Worm (Caenorhabditis elegans) whole organism, young adult: ENCODE results near the gene vha-18.
A peak's percentile ranks its signal among the peaks of the same experiment; 100 is the strongest.

Source experiments
- B0261.1 ChIP-seq: sonication (generic microtip); optimal IDR thresholded peaks from 2 replicates; lab custom pipeline; 2016; ENCODE audit warnings: mild to moderate bottlenecking, missing genetic modification characterization, moderate library complexity, missing compliant biosample characterization
- C17E4.6 ChIP-seq: fragments of 200-800 bp; sonication (Bioruptor generic); IDR thresholded peaks from 2 replicates; pipeline ENCODE4 v1.3.6; 2022; ENCODE audit warnings: missing genetic modification reagents, missing genetic modification characterization, missing compliant biosample characterization
- F22D6.2 ChIP-seq: sonication (generic microtip); optimal IDR thresholded peaks from 2 replicates; lab custom pipeline; 2016; ENCODE audit warnings: mild to moderate bottlenecking, missing genetic modification characterization, missing compliant biosample characterization
- F37B4.10 ChIP-seq: fragments of 200-800 bp; sonication (Bioruptor generic); IDR thresholded peaks from 2 replicates; pipeline ENCODE4 v1.3.6; 2022; ENCODE audit warnings: missing genetic modification characterization, missing compliant biosample characterization
- F39B2.1 ChIP-seq: fragments of 200-800 bp; sonication (Bioruptor generic); IDR thresholded peaks from 2 replicates; pipeline ENCODE4 v1.3.6; 2022; ENCODE audit warnings: missing genetic modification reagents, missing genetic modification characterization, missing compliant biosample characterization
- Y53G8AR.9 ChIP-seq: fragments of 200-800 bp; sonication (Bioruptor generic); conservative IDR thresholded peaks from 2 replicates; pipeline ENCODE4 v1.3.6; 2022; ENCODE audit warnings: missing genetic modification reagents, missing genetic modification characterization, missing compliant biosample characterization
- ama-1 ChIP-seq, 3 experiments: fragments of 150-350 bp in 1 of 3; sonication (generic microtip) in 2 of 3; optimal IDR thresholded peaks; 2 replicates each; lab custom pipeline; 2014 to 2018; ENCODE audit warnings: missing biosample characterization in 2 of 3, missing genetic modification characterization in 2 of 3, missing genetic modification reagents in 2 of 3
- atf-7 ChIP-seq: sonication (generic microtip); optimal IDR thresholded peaks from 2 replicates; lab custom pipeline; 2017; ENCODE audit warnings: mild to moderate bottlenecking, missing genetic modification characterization, missing compliant biosample characterization
- attf-5 ChIP-seq: fragments of 200-800 bp; sonication (Bioruptor generic); optimal IDR thresholded peaks from 2 replicates; lab custom pipeline; 2018; ENCODE audit warnings: mild to moderate bottlenecking, missing genetic modification characterization, missing compliant biosample characterization
- bed-1 ChIP-seq: fragments of 200-800 bp; sonication (Bioruptor generic); IDR thresholded peaks from 2 replicates; pipeline ENCODE4 v1.3.6; 2022; ENCODE audit warnings: missing genetic modification reagents, missing genetic modification characterization, missing compliant biosample characterization
- die-1 ChIP-seq: sonication (generic microtip); optimal IDR thresholded peaks from 2 replicates; lab custom pipeline; 2016; ENCODE audit warnings: missing genotype, mild to moderate bottlenecking, missing genetic modification characterization, missing compliant biosample characterization
- dpff-1 ChIP-seq: sonication (generic microtip); optimal IDR thresholded peaks from 2 replicates; lab custom pipeline; 2017; ENCODE audit warnings: mild to moderate bottlenecking, missing genetic modification characterization, missing compliant biosample characterization
- efl-1 ChIP-seq: fragments of 150-350 bp; optimal IDR thresholded peaks from 2 replicates; lab custom pipeline; 2014; ENCODE audit warnings: missing biosample characterization, missing genetic modification reagents, missing genetic modification characterization
- egl-44 ChIP-seq: fragments of 200-800 bp; sonication (Bioruptor generic); IDR thresholded peaks from 2 replicates; pipeline ENCODE4 v1.3.6; 2022; ENCODE audit warnings: missing genetic modification reagents, missing genetic modification characterization, missing compliant biosample characterization
- ets-4 ChIP-seq: fragments of 200-800 bp; sonication (Bioruptor generic); optimal IDR thresholded peaks from 2 replicates; lab custom pipeline; 2018; ENCODE audit warnings: mild to moderate bottlenecking, missing genetic modification characterization, missing compliant biosample characterization
- hmg-1.2 ChIP-seq: fragments of 200-800 bp; sonication (Bioruptor generic); IDR thresholded peaks from 2 replicates; pipeline ENCODE4 v1.3.6; 2022; ENCODE audit warnings: missing genetic modification reagents, missing genetic modification characterization, missing compliant biosample characterization
- hrde-1 ChIP-seq: sonication (generic microtip); optimal IDR thresholded peaks from 2 replicates; lab custom pipeline; 2016; ENCODE audit warnings: missing genetic modification characterization, mild to moderate bottlenecking, missing compliant biosample characterization, moderate library complexity, missing genotype, missing genetic modification reagents, borderline replicate concordance
- lag-1 ChIP-seq: fragments of 200-800 bp; sonication (Bioruptor generic); IDR thresholded peaks from 2 replicates; pipeline ENCODE4 v1.3.6; 2022; ENCODE audit warnings: missing genetic modification reagents, missing genetic modification characterization, missing compliant biosample characterization
- lin-26 ChIP-seq: fragments of 200-800 bp; sonication (Bioruptor generic); IDR thresholded peaks from 2 replicates; pipeline ENCODE4 v1.3.6; 2022; ENCODE audit warnings: missing genetic modification reagents, missing genetic modification characterization, missing compliant biosample characterization
- lir-1 ChIP-seq: fragments of 200-800 bp; sonication (Bioruptor generic); conservative IDR thresholded peaks from 2 replicates; pipeline ENCODE4 v1.3.6; 2022; ENCODE audit warnings: missing genetic modification reagents, missing genetic modification characterization, missing compliant biosample characterization
- mel-28 ChIP-seq: sonication (generic microtip); optimal IDR thresholded peaks from 2 replicates; lab custom pipeline; 2016; ENCODE audit warnings: borderline replicate concordance, mild to moderate bottlenecking, missing genetic modification characterization, missing compliant biosample characterization
- mes-4 ChIP-seq: sonication (generic microtip); optimal IDR thresholded peaks from 2 replicates; lab custom pipeline; 2016; ENCODE audit warnings: missing genotype, missing genetic modification characterization, missing compliant biosample characterization
- nfya-2 ChIP-seq: fragments of 200-800 bp; sonication (Bioruptor generic); IDR thresholded peaks from 2 replicates; pipeline ENCODE4 v1.3.6; 2022; ENCODE audit warnings: missing genetic modification reagents, missing genetic modification characterization, missing compliant biosample characterization
- nhr-120 ChIP-seq: fragments of 200-800 bp; sonication (Bioruptor generic); IDR thresholded peaks from 2 replicates; pipeline ENCODE4 v1.3.6; 2022; ENCODE audit warnings: missing genetic modification characterization, missing compliant biosample characterization
- nhr-80 ChIP-seq: sonication (generic microtip); optimal IDR thresholded peaks from 2 replicates; lab custom pipeline; 2016; ENCODE audit warnings: missing genetic modification characterization, missing compliant biosample characterization
- pbrm-1 ChIP-seq: fragments of 200-800 bp; sonication (Bioruptor generic); IDR thresholded peaks from 2 replicates; pipeline ENCODE4 v1.3.6; 2022; ENCODE audit warnings: missing genetic modification reagents, missing genetic modification characterization, missing compliant biosample characterization
- repo-1 ChIP-seq: sonication (generic microtip); optimal IDR thresholded peaks from 2 replicates; lab custom pipeline; 2017; ENCODE audit warnings: mild to moderate bottlenecking, missing genetic modification characterization, missing compliant biosample characterization
- sdz-38 ChIP-seq: sonication (generic microtip); optimal IDR thresholded peaks from 2 replicates; lab custom pipeline; 2016; ENCODE audit warnings: missing genotype, missing genetic modification characterization, missing compliant biosample characterization
- snpc-1.1 ChIP-seq: sonication (generic microtip); optimal IDR thresholded peaks from 2 replicates; lab custom pipeline; 2017; ENCODE audit warnings: missing genetic modification characterization, mild to moderate bottlenecking, missing compliant biosample characterization, antibody characterized with exemption, moderate library complexity, missing genotype, missing genetic modification reagents; ENCODE audit not compliant: insufficient read depth
- snpc-1.3 ChIP-seq: sonication (generic microtip); optimal IDR thresholded peaks from 2 replicates; lab custom pipeline; 2017; ENCODE audit warnings: missing genetic modification characterization, mild to moderate bottlenecking, missing compliant biosample characterization, antibody characterized with exemption, moderate library complexity, missing genotype, missing genetic modification reagents; ENCODE audit not compliant: insufficient read depth
- snpc-4 ChIP-seq, 5 experiments: fragments of 150-350 bp in 1 of 5; sonication (generic microtip) in 4 of 5; optimal IDR thresholded peaks; 2 replicates each; lab custom pipeline; 2014 to 2018; ENCODE audit warnings: missing genetic modification characterization in 5 of 5, missing biosample characterization in 3 of 5, antibody characterized with exemption in 2 of 5, mild to moderate bottlenecking in 2 of 5, missing compliant biosample characterization in 2 of 5, missing genotype in 2 of 5, moderate library complexity in 2 of 5, missing genetic modification reagents in 1 of 5
- sptf-2 ChIP-seq: fragments of 200-800 bp; sonication (Bioruptor generic); optimal IDR thresholded peaks from 2 replicates; lab custom pipeline; 2018; ENCODE audit warnings: mild to moderate bottlenecking, missing genetic modification characterization, missing compliant biosample characterization
- unc-130 ChIP-seq: sonication (generic microtip); optimal IDR thresholded peaks from 2 replicates; lab custom pipeline; 2016; ENCODE audit warnings: missing genetic modification reagents, missing genetic modification characterization, missing compliant biosample characterization
- ztf-26 ChIP-seq: sonication (generic microtip); optimal IDR thresholded peaks from 2 replicates; lab custom pipeline; 2017; ENCODE audit warnings: missing genetic modification characterization, missing compliant biosample characterization
- ztf-6 ChIP-seq: fragments of 200-800 bp; sonication (Bioruptor generic); IDR thresholded peaks from 2 replicates; pipeline ENCODE4 v1.3.6; 2022; ENCODE audit warnings: missing genetic modification reagents, missing genetic modification characterization, missing compliant biosample characterization

vha-18 gene

ce11 chrV:8403152-8403551 lies 10.1 kb downstream of the vha-18 start:
- TF ChIP-seq snpc-1.1 (no peak), nfya-2 (GFP tag; lab: Robert Waterston, UW) (no peak), attf-5 (GFP tag; lab: Kevin White, UChicago) (no peak), egl-44 (GFP tag; lab: Robert Waterston, UW) (no peak), die-1 (tag; lab: Kevin White, UChicago) (no peak), snpc-4 (GFP tag; optimal IDR thresholded peaks at IDR 0.05; lab: Kevin White, UChicago) (no peak), snpc-4 (tag; optimal IDR thresholded peaks at IDR 0.05; lab: Kevin White, UChicago) (no peak), ztf-26 (tag; lab: Kevin White, UChicago) (no peak), hmg-1.2 (GFP tag; lab: Robert Waterston, UW) (peak; percentile 45; the same call in 1 of the 2 replicates), ets-4 (GFP tag; lab: Kevin White, UChicago) (no peak), nhr-80 (peak; percentile 33), F39B2.1 (no peak), bed-1 (GFP tag; lab: Robert Waterston, UW) (no peak)

- no peak for TF ChIP-seq hrde-1
- TF ChIP-seq F22D6.2 (tag; lab: Kevin White, UChicago) = no peak
- TF ChIP-seq mes-4 (tag; lab: Kevin White, UChicago) = no peak
- no peak for TF ChIP-seq lir-1 (GFP tag; lab: Robert Waterston, UW)
- peak; percentile 83 for TF ChIP-seq nhr-80
- TF ChIP-seq atf-7 = peak; percentile 14
- no peak for TF ChIP-seq efl-1
Observed at ce11 chrV:8402392-8402791, 10.9 kb downstream of the vha-18 start, which contains the start of gene F52E1.9. Gene F52E1.9, minus strand, starts transcription at chrV:8402669.

ce11 chrV:8401267-8401666 lies 12.0 kb downstream of the vha-18 start:
- TF ChIP-seq snpc-4 (GFP tag; optimal IDR thresholded peaks at IDR 0.05; lab: Kevin White, UChicago) (no peak), snpc-4 (tag; optimal IDR thresholded peaks at IDR 0.05; lab: Kevin White, UChicago) (no peak), pbrm-1 (no peak), ztf-6 (GFP tag; lab: Robert Waterston, UW) (no peak), Y53G8AR.9 (GFP tag; lab: Robert Waterston, UW) (no peak), C17E4.6 (GFP tag; lab: Robert Waterston, UW) (no peak), nhr-120 (GFP tag; lab: Robert Waterston, UW) (no peak), sdz-38 (tag; lab: Kevin White, UChicago) (no peak), lag-1 (GFP tag; lab: Robert Waterston, UW) (no peak), mel-28 (tag; lab: Kevin White, UChicago) (no peak), sptf-2 (GFP tag; lab: Kevin White, UChicago) (no peak), lin-26 (no peak), dpff-1 (tag; lab: Kevin White, UChicago) (no peak), ama-1 (optimal IDR thresholded peaks at IDR 0.05; lab: Kevin White, UChicago) (no peak), ama-1 (GFP tag; optimal IDR thresholded peaks at IDR 0.05; lab: Kevin White, UChicago) (no peak), F37B4.10 (GFP tag; lab: Robert Waterston, UW) (no peak), unc-130 (no peak), repo-1 (no peak), B0261.1 (no peak), snpc-1.3 (tag; lab: Kevin White, UChicago) (no peak)
